Worm (Caenorhabditis elegans): Measurements from ENCODE around the gene srxa-9.
A peak's percentile ranks its signal among the peaks of the same experiment; 100 is the strongest.

The srxa-9 gene

DNA sequence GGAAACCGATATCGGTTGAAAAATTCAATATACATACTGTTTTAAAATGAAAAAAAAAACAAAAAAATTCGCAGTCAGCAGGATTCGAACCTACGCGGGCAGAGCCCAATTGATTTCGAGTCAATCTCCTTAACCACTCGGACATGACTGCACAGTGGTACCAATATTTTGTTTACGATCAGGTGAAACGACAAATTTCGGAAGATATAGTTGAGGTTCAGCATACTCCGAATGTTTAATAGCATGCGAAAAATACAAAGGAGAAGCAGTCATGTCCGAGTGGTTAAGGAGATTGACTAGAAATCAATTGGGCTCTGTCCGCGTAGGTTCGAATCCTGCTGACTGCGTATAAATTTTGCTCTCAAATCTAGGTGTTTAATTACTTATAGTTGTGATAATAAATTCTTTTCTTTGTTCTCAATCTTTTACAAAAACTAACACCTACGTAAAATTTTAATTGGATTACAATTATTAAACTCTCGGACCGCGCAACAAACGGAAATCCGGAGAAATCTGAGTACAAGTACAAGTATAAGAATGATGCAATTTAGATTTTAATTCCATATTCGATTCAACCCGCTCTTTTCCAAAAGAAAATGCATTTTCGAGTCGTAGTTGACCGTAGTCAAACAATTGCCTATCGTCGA is 26.6 kb downstream of the srxa-9 start, which contains the start of gene Y7A5A.13 (continued):
- 0 out of 2 replicates have a peak, but pooled peaks have one; percentile 35 for TF ChIP-seq attf-6 (GFP tag; IDR thresholded peaks at IDR 0.05)
- TF ChIP-seq T07F8.4 (tag; optimal IDR thresholded peaks at IDR 0.05): peak; percentile 13
- TF ChIP-seq ztf-28 (GFP tag; IDR thresholded peaks at IDR 0.05): no peak
- TF ChIP-seq xnd-1 (tag; optimal IDR thresholded peaks at IDR 0.05): no peak
- no peak for TF ChIP-seq akir-1 (GFP tag; optimal IDR thresholded peaks at IDR 0.05)
- no peak for TF ChIP-seq lin-40 (tag; optimal IDR thresholded peaks at IDR 0.05)
- TF ChIP-seq tbx-9 (tag; optimal IDR thresholded peaks at IDR 0.05; ENCODE audit: borderline replicate concordance): no peak
- no peak for TF ChIP-seq ama-1 (optimal IDR thresholded peaks at IDR 0.05)
- TF ChIP-seq ama-1 (GFP tag; optimal IDR thresholded peaks at IDR 0.05): peak in 1 of 2 experiments; percentile 64
- no peak for TF ChIP-seq fkh-3 (tag; optimal IDR thresholded peaks at IDR 0.05)
- no peak for TF ChIP-seq madf-8 (GFP tag; conservative IDR thresholded peaks at IDR 0.05)
- TF ChIP-seq hrde-1 (tag; optimal IDR thresholded peaks at IDR 0.05; ENCODE audit: borderline replicate concordance): no peak
- TF ChIP-seq F10E7.11 (tag; optimal IDR thresholded peaks at IDR 0.05): no peak
- peak; percentile 41; the same call in 1 of the 2 replicates for TF ChIP-seq egl-44 (GFP tag; IDR thresholded peaks at IDR 0.05)
- TF ChIP-seq lag-1 (GFP tag; IDR thresholded peaks at IDR 0.05): no peak
- no peak for TF ChIP-seq let-526 (GFP tag; IDR thresholded peaks at IDR 0.05)
- TF ChIP-seq attf-3 (GFP tag; conservative IDR thresholded peaks at IDR 0.05): no peak
- TF ChIP-seq hsf-1 (GFP tag; IDR thresholded peaks at IDR 0.05): no peak
- no peak for TF ChIP-seq F57A8.1 (GFP tag; optimal IDR thresholded peaks at IDR 0.05)
- peak; percentile 70 for TF ChIP-seq hmg-1.2 (GFP tag; IDR thresholded peaks at IDR 0.05)
- no peak for TF ChIP-seq bed-2 (GFP tag; IDR thresholded peaks at IDR 0.05)
- TF ChIP-seq gei-17 (GFP tag; optimal IDR thresholded peaks at IDR 0.05): no peak
- no peak for TF ChIP-seq F39B2.1 (GFP tag; IDR thresholded peaks at IDR 0.05)
- no peak for TF ChIP-seq aptf-2 (GFP tag; conservative IDR thresholded peaks at IDR 0.05)
- TF ChIP-seq B0019.2 (GFP tag; conservative IDR thresholded peaks at IDR 0.05): no peak
- peak; percentile 64 for TF ChIP-seq dox-1 (GFP tag; IDR thresholded peaks at IDR 0.05)
- TF ChIP-seq rpc-1 (optimal IDR thresholded peaks at IDR 0.05): peak; percentile 82
- peak; percentile 90 for TF ChIP-seq rpc-1 (tag; optimal IDR thresholded peaks at IDR 0.05)
- peak; percentile 62; the same call in 1 of the 2 replicates for TF ChIP-seq ceh-40 (GFP tag; IDR thresholded peaks at IDR 0.05)
- TF ChIP-seq ceh-58 (GFP tag; IDR thresholded peaks at IDR 0.05): no peak
- TF ChIP-seq dpl-1 (GFP tag; optimal IDR thresholded peaks at IDR 0.05): no peak
- no peak for TF ChIP-seq nfya-1 (tag; optimal IDR thresholded peaks at IDR 0.05; ENCODE audit: borderline replicate concordance, insufficient read depth)
- peak; percentile 73 for TF ChIP-seq nfyb-1 (GFP tag; IDR thresholded peaks at IDR 0.05)
- peak; percentile 82 for TF ChIP-seq lin-26 (GFP tag; IDR thresholded peaks at IDR 0.05)
- no peak for TF ChIP-seq madf-3 (GFP tag; IDR thresholded peaks at IDR 0.05)
- TF ChIP-seq snpc-4 (GFP tag; optimal IDR thresholded peaks at IDR 0.05): peak; percentile 51
- peak in 3 of 4 experiments; percentile 62 to 78 (median 68) for TF ChIP-seq snpc-4 (tag; optimal IDR thresholded peaks at IDR 0.05)
- no peak for TF ChIP-seq C17E4.6 (GFP tag; IDR thresholded peaks at IDR 0.05)
- TF ChIP-seq F57C9.4 (tag; optimal IDR thresholded peaks at IDR 0.05): no peak
- peak; percentile 21 for TF ChIP-seq snpc-1.3 (tag; optimal IDR thresholded peaks at IDR 0.05; ENCODE audit: insufficient read depth)
- no peak for TF ChIP-seq F52B5.7 (tag; optimal IDR thresholded peaks at IDR 0.05)
- TF ChIP-seq rcor-1 (GFP tag; IDR thresholded peaks at IDR 0.05): peak; percentile 54
- TF ChIP-seq snpc-3.4 (tag; optimal IDR thresholded peaks at IDR 0.05): peak; percentile 21
- no peak for TF ChIP-seq ceh-100 (GFP tag; IDR thresholded peaks at IDR 0.05)
- TF ChIP-seq attf-5 (GFP tag; optimal IDR thresholded peaks at IDR 0.05): peak; percentile 21
- TF ChIP-seq aptf-3 (GFP tag; IDR thresholded peaks at IDR 0.05): 0 out of 2 replicates have a peak, but pooled peaks have one; percentile 43
- TF ChIP-seq snpc-1.1 (tag; optimal IDR thresholded peaks at IDR 0.05; ENCODE audit: insufficient read depth): peak; percentile 62
- no peak for TF ChIP-seq hlh-26 (GFP tag; conservative IDR thresholded peaks at IDR 0.05)

Data from whole organism, young adult.